Fruit fly (Drosophila melanogaster): ENCODE results near the gene CG7990.
A peak's percentile ranks its signal among the peaks of the same experiment; 100 is the strongest.

Gene CG7990

DNA sequence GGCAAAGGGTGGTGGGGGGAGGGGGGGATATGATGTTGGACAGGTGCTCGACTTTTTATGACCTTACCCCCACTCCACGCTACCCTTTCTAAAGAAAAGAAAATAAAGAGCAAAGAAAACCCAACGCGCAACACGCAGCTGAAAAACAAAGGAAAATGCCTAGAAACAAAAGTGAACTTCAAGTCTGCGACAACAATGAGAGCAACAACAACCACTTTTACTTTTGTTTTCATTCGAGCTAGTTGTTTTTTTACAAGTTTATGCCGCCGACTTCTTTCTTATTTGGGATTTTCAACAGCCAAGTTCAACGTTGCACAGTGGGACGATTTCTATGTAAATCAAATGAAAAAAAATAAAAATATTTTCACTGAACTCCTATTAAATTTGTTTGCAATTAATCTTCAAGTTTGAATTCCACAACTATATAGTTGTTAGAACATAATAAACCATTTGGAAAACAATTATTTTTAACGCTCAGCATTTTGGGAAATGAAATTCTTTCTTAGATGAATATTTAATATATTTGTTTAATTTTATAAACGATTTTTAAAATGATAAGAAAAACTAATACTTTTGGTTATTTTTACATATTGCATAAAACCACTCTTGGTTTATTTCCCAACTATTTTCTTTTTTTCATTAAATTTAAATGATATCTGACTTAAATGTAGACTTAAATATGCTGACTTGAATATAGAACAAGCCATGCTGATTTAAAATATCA is 23.0 kb upstream of the CG7990 start (continued):
- peak; percentile 34 for TF ChIP-seq CG6792 (GFP tag; optimal IDR thresholded peaks at IDR 0.05)
- TF ChIP-seq Ets96B (tag; optimal IDR thresholded peaks at IDR 0.05): peak; percentile 56
- peak; percentile 60 for TF ChIP-seq achi (GFP tag; optimal IDR thresholded peaks at IDR 0.05)
- TF ChIP-seq CG15336 (GFP tag; IDR thresholded peaks at IDR 0.05): peak; percentile 46
- peak; percentile 46 for TF ChIP-seq acj6 (GFP tag; optimal IDR thresholded peaks at IDR 0.05)
- peak; percentile 33 for TF ChIP-seq Lpt (GFP tag; optimal IDR thresholded peaks at IDR 0.05)
- TF ChIP-seq salr (GFP tag; optimal IDR thresholded peaks at IDR 0.05): peak in 1 of 2 experiments; percentile 79
- peak; percentile 41 for TF ChIP-seq topi (GFP tag; optimal IDR thresholded peaks at IDR 0.05)
- TF ChIP-seq Sox14 (GFP tag; optimal IDR thresholded peaks at IDR 0.05): no peak
- TF ChIP-seq OdsH (GFP tag; optimal IDR thresholded peaks at IDR 0.05): peak; percentile 54
- no peak for TF ChIP-seq fd85E (GFP tag; optimal IDR thresholded peaks at IDR 0.05)
- TF ChIP-seq CG6854 (GFP tag; optimal IDR thresholded peaks at IDR 0.05): no peak
- no peak for TF ChIP-seq Ets21C (GFP tag; optimal IDR thresholded peaks at IDR 0.05)
- TF ChIP-seq CG32006 (GFP tag; optimal IDR thresholded peaks at IDR 0.05): peak; percentile 85
- peak; percentile 74 for TF ChIP-seq CG6808 (GFP tag; optimal IDR thresholded peaks at IDR 0.05)
- no peak for TF ChIP-seq CG9139 (GFP tag; optimal IDR thresholded peaks at IDR 0.05)
- TF ChIP-seq Eip78C (GFP tag): peak; percentile 89
- TF ChIP-seq CG7368 (GFP tag; optimal IDR thresholded peaks at IDR 0.05): no peak
- TF ChIP-seq dac (GFP tag; optimal IDR thresholded peaks at IDR 0.05): peak; percentile 11
- no peak for TF ChIP-seq fkh (GFP tag; optimal IDR thresholded peaks at IDR 0.05)
- TF ChIP-seq Sox102F (GFP tag; optimal IDR thresholded peaks at IDR 0.05): no peak
- peak; percentile 39 for TF ChIP-seq fd59A (GFP tag; optimal IDR thresholded peaks at IDR 0.05)
- TF ChIP-seq CG31627 (GFP tag; optimal IDR thresholded peaks at IDR 0.05): no peak
- TF ChIP-seq CG16779 (tag; optimal IDR thresholded peaks at IDR 0.05): peak; percentile 35
- TF ChIP-seq spab (GFP tag; optimal IDR thresholded peaks at IDR 0.05): peak; percentile 46
- peak in 1 of 2 experiments; percentile 70 for TF ChIP-seq ss (GFP tag; optimal IDR thresholded peaks at IDR 0.05)
- TF ChIP-seq CG8632 (GFP tag; optimal IDR thresholded peaks at IDR 0.05): peak; percentile 69
- TF ChIP-seq lz (GFP tag; optimal IDR thresholded peaks at IDR 0.05): peak; percentile 39

DNA sequence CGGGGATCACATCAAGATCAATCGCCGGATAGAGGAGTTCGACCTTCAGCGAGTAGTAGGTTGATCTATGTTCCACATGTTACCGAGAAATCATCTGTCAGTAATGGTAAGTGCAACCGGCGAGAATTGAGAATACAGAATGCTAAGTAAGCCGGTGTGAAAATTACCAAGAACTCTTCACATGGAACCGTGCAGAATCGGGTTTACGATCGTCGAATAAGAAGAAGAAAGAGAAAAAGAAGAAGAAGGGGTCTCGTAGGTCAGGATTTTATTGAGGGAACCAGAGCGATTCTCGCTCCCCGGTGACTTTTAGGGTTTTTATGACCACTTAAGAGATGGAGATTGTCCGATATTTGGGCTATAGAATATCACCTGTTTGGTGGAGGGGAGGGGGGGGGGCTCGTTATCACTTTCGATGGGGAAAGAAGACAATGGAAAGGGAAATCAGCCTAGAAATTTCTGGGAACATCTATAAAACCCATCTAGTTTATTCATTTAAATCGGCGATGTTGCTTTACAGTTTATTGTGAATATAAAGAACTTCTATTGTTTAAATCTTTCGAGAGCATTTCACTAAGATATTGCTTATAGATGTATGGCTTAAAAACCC is 19.3 kb upstream of the CG7990 start:
- TF ChIP-seq CG3919 (GFP tag; optimal IDR thresholded peaks at IDR 0.05): no peak
- peak; percentile 47 for TF ChIP-seq svp (GFP tag)
- TF ChIP-seq Eip78C (GFP tag): no peak
- TF ChIP-seq CG10669 (GFP tag; optimal IDR thresholded peaks at IDR 0.05): no peak
- no peak for TF ChIP-seq CG15336 (GFP tag; IDR thresholded peaks at IDR 0.05)
- TF ChIP-seq Lpt (GFP tag; optimal IDR thresholded peaks at IDR 0.05): no peak
- no peak for TF ChIP-seq achi (GFP tag; optimal IDR thresholded peaks at IDR 0.05)
- no peak for TF ChIP-seq Hr38 (GFP tag; optimal IDR thresholded peaks at IDR 0.05)

DNA sequence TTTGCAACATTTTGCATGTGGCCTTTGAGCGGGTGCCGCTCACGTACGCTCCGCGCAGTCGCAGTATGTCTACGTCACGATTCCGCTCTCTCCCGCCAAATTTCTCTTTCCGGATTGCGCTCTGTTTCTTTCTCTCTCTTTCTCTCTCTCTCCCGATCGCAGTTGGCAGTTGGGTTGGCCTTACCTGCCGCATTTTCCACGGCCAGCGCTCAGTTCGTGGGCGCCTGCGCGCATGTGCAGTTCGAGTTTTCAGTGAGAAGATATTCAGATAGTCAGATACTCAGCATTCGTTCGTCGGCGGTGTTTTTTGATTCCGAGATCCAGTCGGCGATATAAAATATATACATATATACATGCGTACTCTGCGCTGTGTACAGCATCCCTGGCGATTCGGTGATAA is 18.6 kb upstream of the CG7990 start, which contains the start of gene CG7884:
TSS of gene CG7884 (plus strand) at position 208 of the 400 bp plus-strand sequence.
- TF ChIP-seq fd59A (GFP tag; optimal IDR thresholded peaks at IDR 0.05): no peak
- peak; percentile 12 for TF ChIP-seq net (GFP tag; optimal IDR thresholded peaks at IDR 0.05)
- peak; percentile 51; the same call in 1 of the 3 replicates for TF ChIP-seq CG6163 (GFP tag; IDR thresholded peaks at IDR 0.05)
- TF ChIP-seq CG1621 (tag; optimal IDR thresholded peaks at IDR 0.05): peak; percentile 67
- TF ChIP-seq CG4318 (GFP tag; optimal IDR thresholded peaks at IDR 0.05): no peak
- peak; percentile 48 for TF ChIP-seq dsx (GFP tag; optimal IDR thresholded peaks at IDR 0.05; ENCODE audit: poor library complexity, severe bottlenecking)
- peak; percentile 24; the same call in 1 of the 3 replicates for TF ChIP-seq eg (GFP tag; IDR thresholded peaks at IDR 0.05)
- TF ChIP-seq CG6854 (GFP tag; optimal IDR thresholded peaks at IDR 0.05): peak; percentile 59
- TF ChIP-seq CG8119 (GFP tag; IDR thresholded peaks at IDR 0.05): peak; percentile 48; the same call in 1 of the 3 replicates
- no peak for TF ChIP-seq Hr39 (GFP tag; optimal IDR thresholded peaks at IDR 0.05)
- TF ChIP-seq Eip78C (GFP tag): peak; percentile 21
- peak; percentile 31 for TF ChIP-seq CG9139 (GFP tag; optimal IDR thresholded peaks at IDR 0.05)
- TF ChIP-seq CG8319 (GFP tag; optimal IDR thresholded peaks at IDR 0.05): no peak
- TF ChIP-seq Sox15 (GFP tag; optimal IDR thresholded peaks at IDR 0.05): no peak
- TF ChIP-seq CG3919 (GFP tag; optimal IDR thresholded peaks at IDR 0.05): peak; percentile 7
- TF ChIP-seq ss (GFP tag; optimal IDR thresholded peaks at IDR 0.05): peak; percentile 14 to 46
- TF ChIP-seq Sox102F (GFP tag; optimal IDR thresholded peaks at IDR 0.05): peak; percentile 34
- TF ChIP-seq Met (GFP tag; optimal IDR thresholded peaks at IDR 0.05): peak; percentile 20
- no peak for TF ChIP-seq CG10631 (GFP tag; optimal IDR thresholded peaks at IDR 0.05)
- peak; percentile 41; the same call in 1 of the 2 replicates for TF ChIP-seq CG15336 (GFP tag; IDR thresholded peaks at IDR 0.05)
